Fruit fly (Drosophila melanogaster) whole organism, wandering third instar larva: Measurements from ENCODE around the gene CG3902.

Experiments used
- Abd-B ChIP-seq: fragments of >200 bp; optimal IDR thresholded peaks from 2 replicates; lab custom pipeline; 2017; ENCODE audit warnings: missing biosample characterization, missing genetic modification characterization
- dl ChIP-seq, 2 experiments: fragments of 175-275, 200-275 bp in 1 of 2; fragments of 200-275 bp in 1 of 2; sonication (Bioruptor generic); optimal IDR thresholded peaks; lab custom pipeline; 2018; ENCODE audit warnings: mild to moderate bottlenecking in 2 of 2, missing biosample characterization in 2 of 2, missing genetic modification characterization in 2 of 2, moderate library complexity in 2 of 2; ENCODE audit not compliant: partially characterized antibody in 2 of 2, insufficient read depth in 1 of 2
- dmrt93B ChIP-seq: fragments of 200-800 bp; sonication (Bioruptor generic); optimal IDR thresholded peaks from 2 replicates; lab custom pipeline; 2018; ENCODE audit warnings: missing biosample characterization, mild to moderate bottlenecking, missing genetic modification characterization
- dsf ChIP-seq: sonication (Bioruptor generic); optimal IDR thresholded peaks from 2 replicates; lab custom pipeline; 2016; ENCODE audit warnings: missing biosample characterization, missing genetic modification characterization, borderline replicate concordance
- foxo ChIP-seq, 2 experiments: fragments of 200-800 bp; sonication (Bioruptor generic); optimal IDR thresholded peaks; 2 replicates in 1 of 2; 3 replicates in 1 of 2; lab custom pipeline; 2016 to 2017; ENCODE audit warnings: missing biosample characterization in 2 of 2, missing genetic modification characterization in 2 of 2
- pan ChIP-seq: fragments of >200 bp; optimal IDR thresholded peaks from 2 replicates; lab custom pipeline; 2017
- sv ChIP-seq: fragments of 200-800 bp; sonication (Bioruptor generic); optimal IDR thresholded peaks from 3 replicates; lab custom pipeline; 2016; ENCODE audit warnings: missing biosample characterization, missing genetic modification characterization

The CG3902 gene

dm6 chr3L:18845833-18846232 lies 52.3 kb downstream of the CG3902 start:
- no peak for TF ChIP-seq dsf (GFP tag; lab: Kevin White, UChicago)
- no peak for TF ChIP-seq sv (GFP tag; lab: Kevin White, UChicago)
- peak; percentile 8 for TF ChIP-seq pan (lab: Kevin White, UChicago)
- no peak for TF ChIP-seq Abd-B (GFP tag; lab: Kevin White, UChicago)
- no peak for TF ChIP-seq dmrt93B (GFP tag; lab: Kevin White, UChicago)
- no peak for TF ChIP-seq dl (GFP tag; optimal IDR thresholded peaks at IDR 0.05; lab: Kevin White, UChicago; ENCODE audit: insufficient read depth in 1 of 2, partially characterized antibody in 2 of 2)
- no peak for TF ChIP-seq foxo (GFP tag; optimal IDR thresholded peaks at IDR 0.05; lab: Kevin White, UChicago)
